Worm (Caenorhabditis elegans) whole organism, L2 larva: ENCODE results near the gene K11H3.5.

Experiments
- C34F6.9 ChIP-seq: fragments of 150-350 bp; optimal IDR thresholded peaks from 2 replicates; lab custom pipeline; 2014; ENCODE audit warnings: missing biosample characterization, missing genetic modification characterization
- F13H6.1 ChIP-seq: sonication (generic microtip); optimal IDR thresholded peaks from 2 replicates; lab custom pipeline; 2016; ENCODE audit warnings: missing genetic modification characterization, missing compliant biosample characterization
- R02D3.7 ChIP-seq: fragments of 150-350 bp; optimal IDR thresholded peaks from 2 replicates; lab custom pipeline; 2014; ENCODE audit warnings: missing biosample characterization, missing genetic modification characterization
- Y55F3AM.14 ChIP-seq: fragments of 200-800 bp; sonication (Bioruptor generic); optimal IDR thresholded peaks from 2 replicates; lab custom pipeline; 2018; ENCODE audit warnings: mild to moderate bottlenecking, missing genetic modification characterization, missing compliant biosample characterization
- ZK546.5 ChIP-seq: sonication (generic microtip); optimal IDR thresholded peaks from 2 replicates; lab custom pipeline; 2017; ENCODE audit warnings: missing biosample characterization, missing genetic modification characterization
- ama-1 ChIP-seq: fragments of 150-350 bp; optimal IDR thresholded peaks from 2 replicates; lab custom pipeline; 2018; ENCODE audit warnings: inconsistent platforms
- blmp-1 ChIP-seq: sonication (generic microtip); optimal IDR thresholded peaks from 2 replicates; lab custom pipeline; 2017; ENCODE audit warnings: missing genetic modification characterization, mild to moderate bottlenecking, missing compliant biosample characterization, antibody characterized with exemption, moderate library complexity; ENCODE audit not compliant: insufficient read depth
- ceh-82 ChIP-seq: fragments of 150-350 bp; optimal IDR thresholded peaks from 2 replicates; lab custom pipeline; 2014; ENCODE audit warnings: missing biosample characterization, missing genetic modification characterization
- crh-2 ChIP-seq: sonication (generic microtip); optimal IDR thresholded peaks from 2 replicates; lab custom pipeline; 2017; ENCODE audit warnings: missing biosample characterization, missing genetic modification characterization
- dmd-4 ChIP-seq: sonication (generic microtip); optimal IDR thresholded peaks from 2 replicates; lab custom pipeline; 2017; ENCODE audit warnings: missing biosample characterization, missing genetic modification characterization
- egl-27 ChIP-seq: sonication (generic microtip); optimal IDR thresholded peaks from 3 replicates; lab custom pipeline; 2017; ENCODE audit warnings: missing biosample characterization, missing genetic modification reagents, missing genetic modification characterization
- elt-1 ChIP-seq: fragments of 150-350 bp; optimal IDR thresholded peaks from 2 replicates; lab custom pipeline; 2014; ENCODE audit warnings: missing biosample characterization, missing genetic modification characterization
- fos-1 ChIP-seq: fragments of 150-350 bp; optimal IDR thresholded peaks from 2 replicates; lab custom pipeline; 2014; ENCODE audit warnings: missing biosample characterization, missing genetic modification characterization
- gmeb-1 ChIP-seq: fragments of 150-350 bp; optimal IDR thresholded peaks from 2 replicates; lab custom pipeline; 2014; ENCODE audit warnings: missing biosample characterization, missing genetic modification characterization
- lin-11 ChIP-seq: fragments of 150-350 bp; sonication (generic microtip); optimal IDR thresholded peaks from 2 replicates; lab custom pipeline; 2014; ENCODE audit warnings: missing biosample characterization, missing genetic modification characterization, inconsistent platforms, mixed read lengths
- lin-13 ChIP-seq: fragments of 150-350 bp; optimal IDR thresholded peaks from 2 replicates; lab custom pipeline; 2014; ENCODE audit warnings: missing biosample characterization, missing genetic modification reagents, missing genetic modification characterization
- lsy-2 ChIP-seq, 2 experiments: fragments of 150-350 bp in 1 of 2; sonication (generic microtip) in 1 of 2; optimal IDR thresholded peaks; 2 replicates each; lab custom pipeline; 2014 to 2017; ENCODE audit warnings: missing biosample characterization in 2 of 2, missing genetic modification characterization in 2 of 2
- mbf-1 ChIP-seq: sonication (generic microtip); optimal IDR thresholded peaks from 2 replicates; lab custom pipeline; 2017; ENCODE audit warnings: missing biosample characterization, missing genetic modification characterization
- mdl-1 ChIP-seq, 2 experiments: fragments of 150-350 bp in 1 of 2; sonication (generic microtip) in 1 of 2; optimal IDR thresholded peaks; 2 replicates each; lab custom pipeline; 2017; ENCODE audit warnings: missing biosample characterization in 2 of 2, missing genetic modification characterization in 2 of 2
- nhr-11 ChIP-seq: fragments of 150-350 bp; optimal IDR thresholded peaks from 2 replicates; lab custom pipeline; 2014; ENCODE audit warnings: missing biosample characterization, missing genetic modification characterization
- nhr-12 ChIP-seq: fragments of 150-350 bp; optimal IDR thresholded peaks from 2 replicates; lab custom pipeline; 2014; ENCODE audit warnings: missing biosample characterization, missing genetic modification characterization
- nhr-129 ChIP-seq: fragments of 150-350 bp; optimal IDR thresholded peaks from 2 replicates; lab custom pipeline; 2014; ENCODE audit warnings: missing biosample characterization, missing genetic modification characterization
- nhr-23 ChIP-seq: fragments of 150-350 bp; optimal IDR thresholded peaks from 2 replicates; lab custom pipeline; 2014; ENCODE audit warnings: missing biosample characterization, missing genetic modification reagents, missing genetic modification characterization
- nhr-25 ChIP-seq: fragments of 150-350 bp; sonication (generic microtip); optimal IDR thresholded peaks from 3 replicates; lab custom pipeline; 2014; ENCODE audit warnings: missing biosample characterization, missing genetic modification characterization
- nhr-77 ChIP-seq: fragments of 150-350 bp; optimal IDR thresholded peaks from 2 replicates; lab custom pipeline; 2014; ENCODE audit warnings: missing biosample characterization, missing genetic modification characterization
- peb-1 ChIP-seq: fragments of 150-350 bp; optimal IDR thresholded peaks from 2 replicates; lab custom pipeline; 2014; ENCODE audit warnings: missing biosample characterization, missing genetic modification characterization
- sem-4 ChIP-seq: fragments of 150-350 bp; optimal IDR thresholded peaks from 2 replicates; lab custom pipeline; 2014; ENCODE audit warnings: missing biosample characterization, missing genetic modification reagents, missing genetic modification characterization
- sma-9 ChIP-seq, 2 experiments: fragments of 150-350 bp in 1 of 2; sonication (generic microtip) in 1 of 2; optimal IDR thresholded peaks; 2 replicates each; lab custom pipeline; 2014 to 2016; ENCODE audit warnings: missing genetic modification characterization in 2 of 2, mild to moderate bottlenecking in 1 of 2, missing biosample characterization in 1 of 2, missing compliant biosample characterization in 1 of 2, missing genetic modification reagents in 1 of 2, moderate library complexity in 1 of 2
- unc-39 ChIP-seq: fragments of 150-350 bp; optimal IDR thresholded peaks from 2 replicates; lab custom pipeline; 2014; ENCODE audit warnings: missing biosample characterization, missing genetic modification characterization
- unc-55 ChIP-seq: fragments of 150-350 bp; sonication (generic microtip); optimal IDR thresholded peaks from 3 replicates; lab custom pipeline; 2014; ENCODE audit warnings: missing biosample characterization, missing genetic modification reagents, missing genetic modification characterization
- unc-62 ChIP-seq: fragments of 150-350 bp; optimal IDR thresholded peaks from 2 replicates; lab custom pipeline; 2014; ENCODE audit warnings: missing biosample characterization, missing genetic modification reagents, missing genetic modification characterization
- zag-1 ChIP-seq: fragments of 150-350 bp; optimal IDR thresholded peaks from 2 replicates; lab custom pipeline; 2014; ENCODE audit warnings: missing biosample characterization, missing genetic modification characterization
- ztf-1 ChIP-seq: fragments of 200-800 bp; sonication (Bioruptor generic); conservative IDR thresholded peaks from 2 replicates; pipeline ENCODE4 v1.3.6; 2022; ENCODE audit warnings: missing genetic modification characterization, missing compliant biosample characterization
- ztf-11 ChIP-seq: sonication (generic microtip); optimal IDR thresholded peaks from 2 replicates; lab custom pipeline; 2017; ENCODE audit warnings: missing biosample characterization, missing genetic modification characterization
- ztf-4 ChIP-seq: fragments of 150-350 bp; optimal IDR thresholded peaks from 2 replicates; lab custom pipeline; 2014; ENCODE audit warnings: missing biosample characterization, missing genetic modification characterization

Gene K11H3.5

ce11 chrIII:9830502-9830901, 13.1 kb upstream of the K11H3.5 start, which contains the start of gene ZK632.12:
Gene ZK632.12, plus strand, starts transcription at chrIII:9830802.
- no peak for TF ChIP-seq crh-2 (tag; lab: Kevin White, UChicago)

- TF ChIP-seq egl-27 (no peak), F13H6.1 (tag; lab: Kevin White, UChicago) (no peak), ama-1 (lab: Kevin White, UChicago) (no peak), nhr-77 (no peak)
Measured at ce11 chrIII:9832569-9832968, 11.0 kb upstream of the K11H3.5 start.

ce11 chrIII:9834888-9835287, 8.7 kb upstream of the K11H3.5 start, which contains the start of gene K11H3.8:
Gene K11H3.8, plus strand, starts transcription at chrIII:9835188.
- TF ChIP-seq R02D3.7 (tag; lab: Kevin White, UChicago), result no peak
- TF ChIP-seq, all 48 proteins: peak for 0

DNA sequence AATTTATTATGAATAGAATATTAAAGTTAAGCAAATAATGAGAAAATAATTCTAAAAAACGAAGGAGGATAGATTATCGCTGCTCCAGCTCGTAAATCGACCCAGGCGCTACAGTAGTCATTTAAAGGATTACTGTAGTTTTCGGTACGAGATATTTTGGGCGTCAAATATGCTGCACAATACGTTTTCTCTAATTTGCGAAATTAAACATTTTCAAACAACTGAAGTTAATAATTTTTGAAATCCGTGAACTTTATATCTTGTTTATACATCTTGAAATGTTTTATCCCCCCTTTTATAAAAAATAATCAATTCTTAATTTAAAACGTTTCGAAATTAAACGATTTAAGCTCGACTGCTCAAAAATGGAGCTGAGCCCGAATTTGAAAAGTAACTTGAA, 2.5 kb downstream of the K11H3.5 start, which contains the start of gene K11H3.2:
Gene K11H3.2, plus strand, starts transcription at position 301 of the 400 bp plus-strand sequence.
- no peak for TF ChIP-seq ceh-82
- no peak for TF ChIP-seq nhr-11
- no peak for TF ChIP-seq blmp-1
- TF ChIP-seq Y55F3AM.14, result no peak
- TF ChIP-seq peb-1 (tag; lab: Kevin White, UChicago), result no peak
- TF ChIP-seq unc-55, result no peak
- no peak for TF ChIP-seq ztf-4 (tag; lab: Kevin White, UChicago)
- TF ChIP-seq C34F6.9 (tag; lab: Kevin White, UChicago), result no peak
- no peak for TF ChIP-seq F13H6.1 (tag; lab: Kevin White, UChicago)
- TF ChIP-seq gmeb-1 (tag; lab: Kevin White, UChicago), result no peak
- TF ChIP-seq ztf-11 (tag; lab: Kevin White, UChicago), result no peak
- no peak for TF ChIP-seq dmd-4 (tag; lab: Kevin White, UChicago)
- TF ChIP-seq unc-39, result no peak
- TF ChIP-seq lin-13, result no peak
- no peak for TF ChIP-seq nhr-23 (tag; lab: Kevin White, UChicago)
- TF ChIP-seq sma-9 (GFP tag; optimal IDR thresholded peaks at IDR 0.05; lab: Kevin White, UChicago), result no peak
- TF ChIP-seq sma-9 (tag; optimal IDR thresholded peaks at IDR 0.05; lab: Kevin White, UChicago), result no peak
- no peak for TF ChIP-seq nhr-12 (tag; lab: Kevin White, UChicago)
- no peak for TF ChIP-seq unc-62 (GFP tag; lab: Kevin White, UChicago)
- no peak for TF ChIP-seq nhr-77

DNA sequence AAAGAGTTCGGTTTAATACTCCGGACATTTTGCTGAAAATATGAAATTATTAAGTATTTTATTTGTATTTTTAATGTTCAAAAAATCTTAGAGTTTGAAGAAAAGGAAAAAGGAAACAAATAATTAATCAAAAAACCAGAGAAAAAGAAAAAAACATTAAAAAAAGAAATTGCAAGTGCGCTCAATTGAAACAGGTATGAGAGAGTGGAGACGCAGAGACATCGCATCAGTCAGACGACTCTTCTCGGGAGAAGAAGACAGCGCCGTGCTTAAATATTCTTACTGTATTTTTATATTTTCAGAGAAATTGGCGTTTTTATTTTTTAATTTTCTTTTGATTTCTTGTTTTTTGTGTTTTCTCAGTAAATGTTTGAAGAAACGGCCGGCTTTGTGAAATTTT, 4.5 kb downstream of the K11H3.5 start, which contains the start of gene mrpl-36:
Gene mrpl-36, minus strand, starts transcription at position 34 of the 400 bp plus-strand sequence.
- peak; percentile 24 for TF ChIP-seq lin-13
- no peak for TF ChIP-seq ama-1 (lab: Kevin White, UChicago)
- TF ChIP-seq lsy-2 (tag; optimal IDR thresholded peaks at IDR 0.05; lab: Kevin White, UChicago), result peak in 1 of 2 experiments; percentile 67
- no peak for TF ChIP-seq nhr-12 (tag; lab: Kevin White, UChicago)
- no peak for TF ChIP-seq mbf-1 (tag; lab: Kevin White, UChicago)
- TF ChIP-seq ZK546.5, result no peak
- TF ChIP-seq nhr-25 (tag; lab: Kevin White, UChicago), result no peak
- no peak for TF ChIP-seq mdl-1 (tag; optimal IDR thresholded peaks at IDR 0.05; lab: Kevin White, UChicago)
- TF ChIP-seq zag-1 (tag; lab: Kevin White, UChicago), result no peak
- peak; percentile 33 for TF ChIP-seq nhr-129 (tag; lab: Kevin White, UChicago)
- TF ChIP-seq lin-11, result no peak
- no peak for TF ChIP-seq blmp-1
- no peak for TF ChIP-seq crh-2 (tag; lab: Kevin White, UChicago)
- TF ChIP-seq fos-1 (tag; lab: Kevin White, UChicago), result peak; percentile 27
- TF ChIP-seq egl-27, result no peak
- peak; percentile 14 for TF ChIP-seq sem-4 (tag; lab: Kevin White, UChicago)
- peak; percentile 73 for TF ChIP-seq unc-55
- TF ChIP-seq ztf-11 (tag; lab: Kevin White, UChicago), result no peak
- TF ChIP-seq ztf-1 (GFP tag; lab: Robert Waterston, UW), result no peak
- peak; percentile 72 for TF ChIP-seq C34F6.9 (tag; lab: Kevin White, UChicago)
- no peak for TF ChIP-seq nhr-23 (tag; lab: Kevin White, UChicago)
- no peak for TF ChIP-seq elt-1
- TF ChIP-seq, all 48 proteins: peak for 7
